Worm (Caenorhabditis elegans): ENCODE measurements around the gene sru-6.

DNA sequence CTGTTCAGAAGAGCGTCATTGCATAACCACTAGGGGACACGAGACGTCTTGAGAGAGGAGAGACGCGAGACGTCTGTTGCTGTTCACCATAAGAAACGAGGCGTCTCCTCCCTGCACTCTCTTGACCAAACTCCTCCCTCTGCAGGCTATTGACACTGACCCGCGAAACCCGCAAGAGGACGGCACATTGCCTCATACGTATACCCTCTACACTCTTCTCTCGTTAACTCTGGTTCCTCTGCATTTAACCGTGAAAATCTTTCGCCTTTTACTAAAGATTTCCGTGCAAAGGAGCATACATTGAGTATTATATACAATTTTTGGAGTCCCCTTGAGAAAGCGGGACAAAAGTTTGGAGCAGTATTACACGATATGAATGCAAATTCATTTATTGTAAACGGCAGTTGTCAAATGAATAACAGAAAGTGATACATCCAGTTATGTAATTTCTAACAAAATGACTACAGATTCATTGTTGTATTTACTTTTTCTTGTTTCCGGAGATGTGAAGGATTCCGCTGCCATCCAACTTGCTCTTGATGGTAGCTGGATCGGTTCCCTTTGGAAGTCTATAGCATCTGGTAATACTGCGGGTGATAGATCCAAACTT, 45.9 kb upstream of the sru-6 start:
- peak; percentile 78 for TF ChIP-seq him-1 (tag; optimal IDR thresholded peaks at IDR 0.05)
- TF ChIP-seq W03F9.2 (tag; optimal IDR thresholded peaks at IDR 0.05) = peak; percentile 87
